Fruit fly (Drosophila melanogaster) Kc167 (cell line): ENCODE results near the gene CG7341.

Source experiments
- Sin3A ChIP-seq: fragments of >200 bp; optimal IDR thresholded peaks from 2 replicates; lab custom pipeline; 2018; ENCODE audit warnings: missing external identifiers
- insv ChIP-seq: fragments of >200 bp; optimal IDR thresholded peaks from 3 replicates; lab custom pipeline; 2018; ENCODE audit warnings: missing external identifiers

DNA sequence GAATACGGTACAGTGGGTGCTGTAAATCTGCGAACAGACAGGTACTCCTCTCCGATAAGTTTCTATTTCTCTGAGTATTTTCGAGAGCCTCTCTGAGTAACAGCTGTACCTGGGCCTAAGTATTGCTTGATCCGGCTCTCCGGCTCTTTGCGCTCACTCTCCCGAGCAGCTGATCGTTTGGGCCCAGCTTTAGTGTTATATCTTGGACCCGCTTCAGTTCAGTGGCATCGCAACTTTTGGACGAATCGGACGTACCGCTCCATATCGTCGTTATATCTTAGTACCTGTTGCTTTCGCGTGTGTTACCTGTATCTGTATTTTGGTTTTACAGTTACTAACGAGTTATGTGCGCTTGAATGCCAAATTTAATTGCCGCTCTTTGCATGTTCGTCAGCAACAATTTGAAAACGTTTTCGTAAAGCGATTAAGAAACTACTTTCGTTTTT lies 26.4 kb downstream of the CG7341 start, which contains the start of gene geko:
- no peak for TF ChIP-seq Sin3A
- no peak for TF ChIP-seq insv
